Fruit fly (Drosophila melanogaster): Measurements from ENCODE around the gene PGRP-LB.
A peak's percentile ranks its signal among the peaks of the same experiment; 100 is the strongest.

Gene PGRP-LB

DNA sequence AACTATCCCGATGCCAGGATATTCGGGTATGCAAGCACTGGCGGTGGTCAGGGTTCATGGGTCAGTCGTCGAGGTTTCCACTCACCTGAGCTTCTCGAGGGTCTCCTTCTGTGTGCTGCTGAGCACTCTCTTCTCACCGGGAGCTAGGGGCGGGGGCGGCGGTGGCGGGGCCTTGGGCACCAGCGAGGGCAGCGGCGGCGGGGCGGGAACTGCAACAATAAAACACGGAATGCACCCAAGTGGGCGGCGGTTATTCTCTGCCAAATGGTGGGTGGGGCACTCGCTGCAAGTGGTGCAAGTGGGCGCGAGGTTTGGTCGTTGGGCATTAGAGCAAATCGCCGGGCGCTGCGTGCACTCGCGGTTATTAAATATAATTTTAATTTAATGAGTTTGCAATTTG, 19.3 kb downstream of the PGRP-LB start:
- TF ChIP-seq CG11456 (GFP tag; IDR thresholded peaks at IDR 0.05) (0 out of 3 replicates have a peak, but pooled peaks have one; percentile 22), ssp (GFP tag; IDR thresholded peaks at IDR 0.05) (no peak)

DNA sequence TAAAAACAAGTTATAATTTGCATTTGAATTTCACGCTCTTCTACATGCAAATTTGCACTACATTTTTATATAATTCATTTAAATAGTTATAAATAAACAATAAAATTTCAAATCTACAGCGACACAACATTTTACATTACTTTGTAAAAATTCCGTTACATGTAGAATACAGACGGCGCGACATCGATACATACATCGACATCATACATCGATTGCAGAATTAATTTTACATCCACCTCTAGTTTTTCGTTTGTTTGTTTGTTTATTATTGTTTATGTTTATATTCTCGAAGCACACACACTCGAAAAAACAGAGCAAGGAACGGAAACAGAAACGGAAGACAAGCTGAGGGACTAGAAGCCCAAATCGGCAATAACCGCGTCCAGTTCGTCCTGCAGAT, 22.8 kb downstream of the PGRP-LB start, which contains the start of gene CG17230:
TSS of gene CG17230 (plus strand) at position 258 of the 400 bp plus-strand sequence.
- TF ChIP-seq amos (GFP tag; IDR thresholded peaks at IDR 0.05; ENCODE audit: partially characterized antibody): peak; percentile 89
- TF ChIP-seq zf30C (GFP tag; optimal IDR thresholded peaks at IDR 0.05): peak; percentile 34
- peak; percentile 76 for TF ChIP-seq inv (GFP tag; IDR thresholded peaks at IDR 0.05; ENCODE audit: partially characterized antibody)
- peak; percentile 25 for TF ChIP-seq CG2116 (GFP tag; optimal IDR thresholded peaks at IDR 0.05)
- peak; percentile 52 for TF ChIP-seq Lhr (GFP tag; optimal IDR thresholded peaks at IDR 0.05)
- TF ChIP-seq CG34422 (GFP tag; IDR thresholded peaks at IDR 0.05): no peak
- no peak for TF ChIP-seq Chrac-16 (GFP tag; optimal IDR thresholded peaks at IDR 0.05)
- TF ChIP-seq CG30403 (GFP tag; optimal IDR thresholded peaks at IDR 0.05): no peak
- no peak for TF ChIP-seq Dip3 (GFP tag; optimal IDR thresholded peaks at IDR 0.05)
- TF ChIP-seq NC2β (GFP tag; optimal IDR thresholded peaks at IDR 0.05): no peak
- TF ChIP-seq bsh (GFP tag; optimal IDR thresholded peaks at IDR 0.05): no peak
- TF ChIP-seq sna (GFP tag; IDR thresholded peaks at IDR 0.05; ENCODE audit: partially characterized antibody): peak; percentile 76
- peak; percentile 14 for TF ChIP-seq grau (tag; optimal IDR thresholded peaks at IDR 0.05)
- TF ChIP-seq Doc3 (GFP tag; IDR thresholded peaks at IDR 0.05; ENCODE audit: partially characterized antibody): peak; percentile 68
- peak; percentile 81 for TF ChIP-seq CG6791 (GFP tag; IDR thresholded peaks at IDR 0.05; ENCODE audit: partially characterized antibody)
- peak; percentile 68 for TF ChIP-seq unc-4 (GFP tag; IDR thresholded peaks at IDR 0.05; ENCODE audit: partially characterized antibody)
- TF ChIP-seq sob (GFP tag; IDR thresholded peaks at IDR 0.05): 0 out of 2 replicates have a peak, but pooled peaks have one; percentile 13
- peak; percentile 75 for TF ChIP-seq Opbp (GFP tag; IDR thresholded peaks at IDR 0.05; ENCODE audit: partially characterized antibody)
- peak; percentile 41 for TF ChIP-seq pzg (GFP tag; optimal IDR thresholded peaks at IDR 0.05)
- 0 out of 2 replicates have a peak, but pooled peaks have one; percentile 9 for TF ChIP-seq CG17328 (GFP tag; IDR thresholded peaks at IDR 0.05)
- peak; percentile 8 for TF ChIP-seq Hmr (GFP tag; optimal IDR thresholded peaks at IDR 0.05)
- TF ChIP-seq CG7786 (GFP tag; optimal IDR thresholded peaks at IDR 0.05): no peak
- peak; percentile 51 for TF ChIP-seq CG42726 (GFP tag; IDR thresholded peaks at IDR 0.05; ENCODE audit: partially characterized antibody)
- TF ChIP-seq MBD-R2 (GFP tag; IDR thresholded peaks at IDR 0.05): peak; percentile 75
- TF ChIP-seq ato (GFP tag; IDR thresholded peaks at IDR 0.05; ENCODE audit: partially characterized antibody): 0 out of 2 replicates have a peak, but pooled peaks have one; percentile 37
- no peak for TF ChIP-seq CG6765 (GFP tag; optimal IDR thresholded peaks at IDR 0.05)
- peak; percentile 47 for TF ChIP-seq YL-1 (GFP tag; optimal IDR thresholded peaks at IDR 0.05)
- no peak for TF ChIP-seq tin (GFP tag; optimal IDR thresholded peaks at IDR 0.05)
- TF ChIP-seq CG14860 (GFP tag; IDR thresholded peaks at IDR 0.05; ENCODE audit: partially characterized antibody): peak; percentile 72; the same call in 2 of the 3 replicates
- peak; percentile 64; the same call in 2 of the 3 replicates for TF ChIP-seq hb (GFP tag; IDR thresholded peaks at IDR 0.05; ENCODE audit: partially characterized antibody)
- TF ChIP-seq tio (GFP tag; optimal IDR thresholded peaks at IDR 0.05): no peak
- TF ChIP-seq dmrt11E (tag; optimal IDR thresholded peaks at IDR 0.05): peak; percentile 18
- TF ChIP-seq chinmo (GFP tag; IDR thresholded peaks at IDR 0.05; ENCODE audit: partially characterized antibody): peak; percentile 60; the same call in 1 of the 4 replicates
- TF ChIP-seq CG3838 (GFP tag; optimal IDR thresholded peaks at IDR 0.05): peak; percentile 72
- peak; percentile 73 for TF ChIP-seq Scr (GFP tag; IDR thresholded peaks at IDR 0.05; ENCODE audit: partially characterized antibody)
- TF ChIP-seq Dp (GFP tag; optimal IDR thresholded peaks at IDR 0.05): peak; percentile 22
- peak; percentile 16; the same call in 1 of the 2 replicates for TF ChIP-seq CG9932 (GFP tag; IDR thresholded peaks at IDR 0.05)
- no peak for TF ChIP-seq Spps (tag; optimal IDR thresholded peaks at IDR 0.05)
- no peak for TF ChIP-seq HmgZ (tag; optimal IDR thresholded peaks at IDR 0.05)
- peak; percentile 82 for TF ChIP-seq hbn (GFP tag; IDR thresholded peaks at IDR 0.05; ENCODE audit: partially characterized antibody)
- TF ChIP-seq Nf-YB (GFP tag; optimal IDR thresholded peaks at IDR 0.05): no peak
- peak; percentile 81 for TF ChIP-seq BEAF-32 (GFP tag; optimal IDR thresholded peaks at IDR 0.05)
- TF ChIP-seq CG8924 (tag; optimal IDR thresholded peaks at IDR 0.05): peak; percentile 71
- TF ChIP-seq CG6654 (GFP tag; optimal IDR thresholded peaks at IDR 0.05): no peak
